Worm (Caenorhabditis elegans): Measurements from ENCODE around the gene T09F3.2.

DNA sequence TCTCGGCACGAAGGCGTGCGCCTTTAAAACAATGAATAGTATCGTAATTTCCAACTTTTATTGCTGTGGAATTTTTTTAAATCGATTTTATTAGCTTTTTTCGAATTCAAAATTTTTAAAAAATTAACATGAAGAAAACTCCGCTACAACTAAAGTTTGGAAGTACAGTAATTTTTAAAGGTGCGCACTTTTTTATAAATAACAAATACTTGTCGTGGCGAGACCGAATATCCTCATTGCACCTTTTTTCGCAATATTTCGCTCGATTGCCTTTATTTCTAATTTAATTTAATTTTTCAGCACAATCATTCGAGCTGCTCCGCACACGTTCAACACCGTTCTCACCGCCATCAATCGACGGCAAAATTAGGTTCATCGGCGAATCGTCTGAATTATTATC, at the start of gene T09F3.2, which contains the start of gene T09F3.7:
- TF ChIP-seq nhr-90 (tag; optimal IDR thresholded peaks at IDR 0.05) (no peak), F57C9.4 (tag; optimal IDR thresholded peaks at IDR 0.05) (no peak), sptf-2 (GFP tag; optimal IDR thresholded peaks at IDR 0.05) (no peak), him-1 (tag; optimal IDR thresholded peaks at IDR 0.05) (no peak), ztf-18 (tag; optimal IDR thresholded peaks at IDR 0.05) (no peak), lag-1 (GFP tag; IDR thresholded peaks at IDR 0.05) (no peak), rcor-1 (GFP tag; IDR thresholded peaks at IDR 0.05) (no peak), dpl-1 (GFP tag; optimal IDR thresholded peaks at IDR 0.05) (no peak), F52B5.7 (tag; optimal IDR thresholded peaks at IDR 0.05) (no peak), Y53G8AR.9 (GFP tag; conservative IDR thresholded peaks at IDR 0.05) (no peak), lsl-1 (GFP tag; optimal IDR thresholded peaks at IDR 0.05) (no peak), aptf-2 (GFP tag; conservative IDR thresholded peaks at IDR 0.05) (no peak), akir-1 (GFP tag; optimal IDR thresholded peaks at IDR 0.05) (no peak)

Data from whole organism, young adult.